Worm (Caenorhabditis elegans) whole organism, early embryonic: ENCODE data around the gene ceh-27.

Experiments used
- B0310.2 ChIP-seq: sonication (generic microtip); optimal IDR thresholded peaks from 2 replicates; lab custom pipeline; 2016; ENCODE audit warnings: mild to moderate bottlenecking, missing genetic modification characterization, missing compliant biosample characterization
- F13C5.2 ChIP-seq: sonication (generic microtip); optimal IDR thresholded peaks from 2 replicates; lab custom pipeline; 2017; ENCODE audit warnings: mild to moderate bottlenecking, missing genetic modification characterization, inconsistent platforms, missing compliant biosample characterization
- aly-1 ChIP-seq: sonication (generic microtip); optimal IDR thresholded peaks from 2 replicates; lab custom pipeline; 2016; ENCODE audit warnings: missing genetic modification characterization, missing compliant biosample characterization
- ama-1 ChIP-seq: fragments of 150-350 bp; optimal IDR thresholded peaks from 2 replicates; lab custom pipeline; 2014
- ceh-13 ChIP-seq: fragments of 200-800 bp; sonication (Bioruptor generic); optimal IDR thresholded peaks from 2 replicates; lab custom pipeline; 2018; ENCODE audit warnings: mild to moderate bottlenecking, missing genetic modification characterization, missing compliant biosample characterization
- ceh-36 ChIP-seq: sonication (generic microtip); optimal IDR thresholded peaks from 2 replicates; lab custom pipeline; 2016; ENCODE audit warnings: missing genetic modification characterization, inconsistent platforms, missing compliant biosample characterization
- flt-1 ChIP-seq: fragments of 200-800 bp; sonication (Bioruptor generic); IDR thresholded peaks from 2 replicates; pipeline ENCODE4 v1.3.6; 2022; ENCODE audit warnings: missing genetic modification characterization, missing compliant biosample characterization
- hmg-4 ChIP-seq: fragments of 200-800 bp; sonication (Bioruptor generic); optimal IDR thresholded peaks from 2 replicates; lab custom pipeline; 2018; ENCODE audit warnings: mild to moderate bottlenecking, missing genetic modification characterization, missing compliant biosample characterization
- pes-1 ChIP-seq: fragments of 200-800 bp; sonication (Bioruptor generic); IDR thresholded peaks from 2 replicates; pipeline ENCODE4 v1.3.6; 2022; ENCODE audit warnings: missing genetic modification reagents, missing genetic modification characterization, missing compliant biosample characterization
- sea-1 ChIP-seq: fragments of 200-800 bp; sonication (Bioruptor generic); conservative IDR thresholded peaks from 2 replicates; pipeline ENCODE4 v1.3.6; 2022; ENCODE audit warnings: missing genetic modification characterization, missing compliant biosample characterization
- tbx-11 ChIP-seq: fragments of 200-800 bp; sonication (Bioruptor generic); IDR thresholded peaks from 2 replicates; pipeline ENCODE4 v1.3.6; 2022; ENCODE audit warnings: missing genetic modification characterization, missing compliant biosample characterization
- tbx-37 ChIP-seq: fragments of 200-800 bp; sonication (Bioruptor generic); conservative IDR thresholded peaks from 2 replicates; pipeline ENCODE4 v1.3.6; 2022; ENCODE audit warnings: missing genetic modification reagents, missing genetic modification characterization, missing compliant biosample characterization
- tra-4 ChIP-seq: sonication (generic microtip); optimal IDR thresholded peaks from 2 replicates; lab custom pipeline; 2017; ENCODE audit warnings: missing genetic modification characterization, missing compliant biosample characterization

ce11 chrV:11618173-11618572, 46.7 kb downstream of the ceh-27 start, which contains the start of gene glb-15:
- no peak for TF ChIP-seq tbx-11 (GFP tag; lab: Robert Waterston, UW)
- TF ChIP-seq tra-4 (tag; lab: Kevin White, UChicago), result no peak
- TF ChIP-seq hmg-4 (GFP tag; lab: Kevin White, UChicago), result no peak
- TF ChIP-seq ama-1 (lab: Kevin White, UChicago), result no peak
- TF ChIP-seq ceh-36 (tag; lab: Kevin White, UChicago), result no peak
- no peak for TF ChIP-seq ceh-13 (GFP tag; lab: Kevin White, UChicago)
- no peak for TF ChIP-seq F13C5.2 (tag; lab: Kevin White, UChicago)
- no peak for TF ChIP-seq B0310.2 (tag; lab: Kevin White, UChicago)
- no peak for TF ChIP-seq sea-1
- TF ChIP-seq pes-1 (GFP tag; lab: Robert Waterston, UW), result no peak
- TF ChIP-seq flt-1 (GFP tag; lab: Robert Waterston, UW), result no peak
- TF ChIP-seq aly-1 (tag; lab: Kevin White, UChicago), result no peak
- no peak for TF ChIP-seq tbx-37 (GFP tag; lab: Robert Waterston, UW)
